Worm (Caenorhabditis elegans): ENCODE results near the gene F31E3.2.
A peak's percentile ranks its signal among the peaks of the same experiment; 100 is the strongest.

Gene F31E3.2

ce11 chrIII:6978875-6979274, 5.1 kb downstream of the F31E3.2 start (continued):
- no peak for TF ChIP-seq irx-1 (tag; optimal IDR thresholded peaks at IDR 0.05)
- peak; percentile 87 for TF ChIP-seq snu-23 (GFP tag; optimal IDR thresholded peaks at IDR 0.05)
- no peak for TF ChIP-seq ceh-88 (GFP tag; IDR thresholded peaks at IDR 0.05)
- peak; percentile 60 for TF ChIP-seq swsn-7 (tag; optimal IDR thresholded peaks at IDR 0.05)
- no peak for TF ChIP-seq nhr-237 (tag; optimal IDR thresholded peaks at IDR 0.05)
- TF ChIP-seq grh-1 (GFP tag; IDR thresholded peaks at IDR 0.05) = no peak
- no peak for TF ChIP-seq jun-1 (tag; optimal IDR thresholded peaks at IDR 0.05)
- TF ChIP-seq skn-1 (tag; optimal IDR thresholded peaks at IDR 0.05) = peak; percentile 3
- TF ChIP-seq lin-39 (tag; optimal IDR thresholded peaks at IDR 0.05) = no peak
- peak; percentile 69 for TF ChIP-seq lin-13 (GFP tag; optimal IDR thresholded peaks at IDR 0.05)
- TF ChIP-seq elt-2 (tag; optimal IDR thresholded peaks at IDR 0.05) = no peak
- peak in 1 of 3 experiments; percentile 32 for TF ChIP-seq ceh-82 (tag; optimal IDR thresholded peaks at IDR 0.05)
- peak; percentile 49 for TF ChIP-seq nhr-47 (tag; optimal IDR thresholded peaks at IDR 0.05)
- TF ChIP-seq zag-1 (tag; optimal IDR thresholded peaks at IDR 0.05) = no peak
- peak; percentile 47 for TF ChIP-seq nhr-77 (tag; optimal IDR thresholded peaks at IDR 0.05)
- TF ChIP-seq ceh-63 (GFP tag; optimal IDR thresholded peaks at IDR 0.05) = no peak
- TF ChIP-seq nhr-20 (tag; optimal IDR thresholded peaks at IDR 0.05) = peak; percentile 71
- TF ChIP-seq lsy-2 (tag; optimal IDR thresholded peaks at IDR 0.05) = peak; percentile 79 to 94
- TF ChIP-seq ceh-8 (GFP tag; optimal IDR thresholded peaks at IDR 0.05) = no peak
- TF ChIP-seq C04F5.9 (tag; optimal IDR thresholded peaks at IDR 0.05) = peak; percentile 96
- TF ChIP-seq ceh-90 (tag; optimal IDR thresholded peaks at IDR 0.05) = no peak
- no peak for TF ChIP-seq pag-3 (tag; optimal IDR thresholded peaks at IDR 0.05; ENCODE audit: borderline replicate concordance, insufficient read depth)
- TF ChIP-seq blmp-1 (tag; optimal IDR thresholded peaks at IDR 0.05) = peak; percentile 92
- TF ChIP-seq nhr-28 (tag; optimal IDR thresholded peaks at IDR 0.05) = no peak
- TF ChIP-seq aly-2 (tag; optimal IDR thresholded peaks at IDR 0.05) = peak; percentile 11
- TF ChIP-seq fos-1 (tag; optimal IDR thresholded peaks at IDR 0.05) = peak; percentile 34
- peak; percentile 68 for TF ChIP-seq rnt-1 (tag; optimal IDR thresholded peaks at IDR 0.05)
- TF ChIP-seq ztf-11 (tag; optimal IDR thresholded peaks at IDR 0.05) = peak in 1 of 2 experiments; percentile 58
- TF ChIP-seq ama-1 (optimal IDR thresholded peaks at IDR 0.05) = no peak
- TF ChIP-seq fkh-4 (tag; optimal IDR thresholded peaks at IDR 0.05; ENCODE audit: borderline replicate concordance) = no peak
- no peak for TF ChIP-seq hlh-17 (GFP tag; optimal IDR thresholded peaks at IDR 0.05; ENCODE audit: borderline replicate concordance)
- no peak for TF ChIP-seq F16B12.6 (tag; optimal IDR thresholded peaks at IDR 0.05)
- TF ChIP-seq efl-1 (optimal IDR thresholded peaks at IDR 0.05) = peak; percentile 48 to 62
- TF ChIP-seq efl-1 (GFP tag; optimal IDR thresholded peaks at IDR 0.05 in 1 of 2) = peak; percentile 40 to 82
- TF ChIP-seq sup-37 (GFP tag; optimal IDR thresholded peaks at IDR 0.05) = no peak
- TF ChIP-seq snpc-4 (tag; optimal IDR thresholded peaks at IDR 0.05) = peak; percentile 31
- TF ChIP-seq nhr-76 (tag; optimal IDR thresholded peaks at IDR 0.05) = no peak
- TF ChIP-seq mab-9 (GFP tag; IDR thresholded peaks at IDR 0.05) = no peak
- no peak for TF ChIP-seq unc-30 (tag; optimal IDR thresholded peaks at IDR 0.05)
- TF ChIP-seq nhr-71 (tag; optimal IDR thresholded peaks at IDR 0.05) = peak; percentile 80
- TF ChIP-seq nhr-85 (tag) = peak; percentile 92

- TF ChIP-seq Y116A8C.19 (tag; optimal IDR thresholded peaks at IDR 0.05; ENCODE audit: borderline replicate concordance) = no peak
- no peak for TF ChIP-seq C34B4.2 (tag; optimal IDR thresholded peaks at IDR 0.05)
- TF ChIP-seq sptf-1 (tag; optimal IDR thresholded peaks at IDR 0.05) = no peak
- no peak for TF ChIP-seq sox-4 (tag; optimal IDR thresholded peaks at IDR 0.05)
- TF ChIP-seq ztf-11 (tag; optimal IDR thresholded peaks at IDR 0.05) = no peak
- no peak for TF ChIP-seq mab-9 (GFP tag; IDR thresholded peaks at IDR 0.05)
- TF ChIP-seq nhr-237 (tag; optimal IDR thresholded peaks at IDR 0.05) = no peak
- TF ChIP-seq xbp-1 (tag; optimal IDR thresholded peaks at IDR 0.05) = no peak
- no peak for TF ChIP-seq jun-1 (tag; optimal IDR thresholded peaks at IDR 0.05)
- TF ChIP-seq lin-15B (tag; optimal IDR thresholded peaks at IDR 0.05) = no peak
- TF ChIP-seq rnt-1 (tag; optimal IDR thresholded peaks at IDR 0.05) = no peak
Measured at ce11 chrIII:6979584-6979983, 5.8 kb downstream of the F31E3.2 start, which contains the start of gene ceh-20. ceh-20 (plus strand) TSS chrIII:6979884.

Measured in whole organism, L1 larva.